ENCODE assay signal across 3 fruit fly cellular contexts in the genomic region with DNA sequence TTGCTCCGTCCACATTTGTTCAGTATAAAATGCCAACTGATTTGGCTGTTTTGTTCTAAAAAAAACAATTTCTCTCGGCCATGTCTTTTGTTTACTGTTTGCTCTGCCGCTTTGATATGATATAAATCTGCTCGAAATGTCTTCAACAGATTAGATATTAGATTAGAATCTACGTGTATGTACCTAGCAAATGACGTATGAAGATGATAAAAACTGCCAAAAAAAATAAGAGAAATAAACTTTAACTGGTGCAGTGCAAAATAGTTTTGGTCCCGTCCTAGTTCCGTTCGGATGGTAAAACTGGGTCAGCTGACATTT.
TF ChIP-seq lines count a peak whose summit lies in the region.

No protein-coding gene starts in this region.

- TF ChIP-seq CTCF in whole organism, embryonic (GFP tag; optimal IDR thresholded peaks at IDR 0.05; lab: Kevin White, UChicago) = no peak

TF ChIP-seq in whole organism, adult, 20 proteins besides CTCF, POLR2A, EP300 and RAD21:
- TF ChIP-seq Mnt (GFP tag; optimal IDR thresholded peaks at IDR 0.05; lab: Kevin White, UChicago) (peak; percentile 1), kay (GFP tag; lab: Kevin White, UChicago; ENCODE audit: borderline replicate concordance) (peak; percentile 67), bab1 (GFP tag; optimal IDR thresholded peaks at IDR 0.05; lab: Kevin White, UChicago) (no peak)

TF ChIP-seq in whole organism, embryonic, 481 proteins besides CTCF, POLR2A, EP300 and RAD21:
- peak; percentile 68 for TF ChIP-seq Med (GFP tag; lab: Kevin White, UChicago)
- no peak for TF ChIP-seq dmrt99B (tag; optimal IDR thresholded peaks at IDR 0.05; lab: Kevin White, UChicago)
- TF ChIP-seq CG2199 (GFP tag; IDR thresholded peaks at IDR 0.05; lab: Robert Waterston, UW) = 0 out of 3 replicates have a peak, but pooled peaks have one; percentile 2
- no peak for TF ChIP-seq toy (GFP tag; IDR thresholded peaks at IDR 0.05; lab: Robert Waterston, UW)
- TF ChIP-seq grn (GFP tag; optimal IDR thresholded peaks at IDR 0.05; lab: Kevin White, UChicago) = peak; percentile 9
- TF ChIP-seq CG17568 (GFP tag; optimal IDR thresholded peaks at IDR 0.05; lab: Kevin White, UChicago) = peak; percentile 14
- TF ChIP-seq Trl (optimal IDR thresholded peaks at IDR 0.05; lab: Kevin White, UChicago) = peak in 1 of 2 experiments; percentile 28
- TF ChIP-seq Trl (GFP tag; optimal IDR thresholded peaks at IDR 0.05; lab: Kevin White, UChicago) = no peak

TF ChIP-seq in whole organism, prepupa, 60 proteins besides CTCF, POLR2A, EP300 and RAD21:
- TF ChIP-seq CG10631 (GFP tag; optimal IDR thresholded peaks at IDR 0.05; lab: Kevin White, UChicago) (no peak), fkh (GFP tag; optimal IDR thresholded peaks at IDR 0.05; lab: Kevin White, UChicago) (peak; percentile 32)
